Worm (Caenorhabditis elegans): ENCODE data around the gene dpl-1.

Gene dpl-1

ce11 chrII:9178811-9179210 is 9.1 kb downstream of the dpl-1 start:
- no peak for TF ChIP-seq peb-1 (tag; optimal IDR thresholded peaks at IDR 0.05)
- no peak for TF ChIP-seq F13H6.1 (tag; optimal IDR thresholded peaks at IDR 0.05)
- TF ChIP-seq lsy-2 (tag; optimal IDR thresholded peaks at IDR 0.05) = no peak
- no peak for TF ChIP-seq unc-62 (GFP tag; optimal IDR thresholded peaks at IDR 0.05)
- no peak for TF ChIP-seq unc-39 (tag; optimal IDR thresholded peaks at IDR 0.05)
- no peak for TF ChIP-seq egl-27 (tag; optimal IDR thresholded peaks at IDR 0.05)
- TF ChIP-seq ztf-11 (tag; optimal IDR thresholded peaks at IDR 0.05) = no peak

DNA sequence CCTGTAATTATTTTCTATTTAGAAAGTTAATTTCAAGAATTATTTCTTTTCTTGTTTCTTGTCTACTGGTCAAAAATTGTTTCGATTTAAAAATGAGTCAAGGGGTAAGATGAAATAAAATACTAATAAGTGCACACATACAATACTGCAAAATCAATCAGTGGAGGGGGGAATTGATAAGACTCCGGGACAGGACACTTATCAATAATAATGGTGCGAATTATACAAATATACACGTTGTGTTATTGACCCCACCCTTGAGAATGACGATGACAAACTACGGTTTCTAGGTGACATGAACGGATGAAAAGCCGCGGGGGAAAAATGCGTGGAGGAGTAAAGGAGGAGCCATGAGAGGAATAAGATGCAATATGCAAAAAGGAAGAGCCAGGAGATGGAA is 11.4 kb downstream of the dpl-1 start:
- no peak for TF ChIP-seq sma-3 (GFP tag; optimal IDR thresholded peaks at IDR 0.05)
- TF ChIP-seq C34F6.9 (tag; optimal IDR thresholded peaks at IDR 0.05) = no peak
- no peak for TF ChIP-seq alr-1 (tag; optimal IDR thresholded peaks at IDR 0.05)
- peak; percentile 92 for TF ChIP-seq fos-1 (tag; optimal IDR thresholded peaks at IDR 0.05)
- no peak for TF ChIP-seq unc-62 (GFP tag; optimal IDR thresholded peaks at IDR 0.05)
- no peak for TF ChIP-seq sma-9 (GFP tag; optimal IDR thresholded peaks at IDR 0.05)
- no peak for TF ChIP-seq sma-9 (tag; optimal IDR thresholded peaks at IDR 0.05)
- no peak for TF ChIP-seq nhr-25 (tag; optimal IDR thresholded peaks at IDR 0.05)
- TF ChIP-seq aly-2 (tag; optimal IDR thresholded peaks at IDR 0.05) = no peak

DNA sequence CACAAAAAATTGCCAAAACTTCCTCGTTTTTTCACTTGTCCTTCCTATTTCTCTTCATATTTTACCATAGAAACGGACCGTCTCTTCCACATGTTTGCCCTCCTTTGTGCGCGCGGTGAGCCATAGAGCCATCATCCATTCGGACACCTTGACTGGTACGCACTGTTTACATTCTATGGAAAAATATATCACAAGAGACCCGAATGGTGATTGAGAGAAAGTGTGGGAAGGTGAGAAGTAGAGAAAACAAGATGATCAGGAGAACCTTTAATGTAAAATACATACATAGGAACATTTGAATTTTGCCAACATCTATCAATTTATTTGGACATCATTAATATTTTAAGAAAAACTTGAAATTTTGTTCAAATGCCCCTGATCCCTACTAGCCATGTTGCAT is 16.2 kb downstream of the dpl-1 start:
- no peak for TF ChIP-seq nhr-25 (tag; optimal IDR thresholded peaks at IDR 0.05)
- no peak for TF ChIP-seq R02D3.7 (tag; optimal IDR thresholded peaks at IDR 0.05)
- TF ChIP-seq ztf-11 (tag; optimal IDR thresholded peaks at IDR 0.05) = no peak
- TF ChIP-seq nhr-6 (tag; optimal IDR thresholded peaks at IDR 0.05) = no peak
- TF ChIP-seq gmeb-1 (tag; optimal IDR thresholded peaks at IDR 0.05) = no peak
- no peak for TF ChIP-seq egl-27 (tag; optimal IDR thresholded peaks at IDR 0.05)
- TF ChIP-seq sem-4 (tag; optimal IDR thresholded peaks at IDR 0.05) = no peak
- TF ChIP-seq fos-1 (tag; optimal IDR thresholded peaks at IDR 0.05) = no peak
- TF ChIP-seq mbf-1 (tag; optimal IDR thresholded peaks at IDR 0.05) = no peak
- no peak for TF ChIP-seq ztf-1 (GFP tag; conservative IDR thresholded peaks at IDR 0.05)
- no peak for TF ChIP-seq ama-1 (optimal IDR thresholded peaks at IDR 0.05)
- no peak for TF ChIP-seq aly-2 (tag; optimal IDR thresholded peaks at IDR 0.05)
- no peak for TF ChIP-seq crh-2 (tag; optimal IDR thresholded peaks at IDR 0.05)
- no peak for TF ChIP-seq Y55F3AM.14 (GFP tag; optimal IDR thresholded peaks at IDR 0.05)

ce11 chrII:9188380-9188779 is 18.7 kb downstream of the dpl-1 start, which contains the start of gene sym-2:
sym-2 (minus strand) TSS chrII:9188480.
- TF ChIP-seq ceh-82 (tag; optimal IDR thresholded peaks at IDR 0.05) (no peak), blmp-1 (tag; optimal IDR thresholded peaks at IDR 0.05; ENCODE audit: insufficient read depth) (no peak), mab-5 (tag; optimal IDR thresholded peaks at IDR 0.05) (no peak), lin-11 (tag; optimal IDR thresholded peaks at IDR 0.05) (no peak), ama-1 (optimal IDR thresholded peaks at IDR 0.05) (no peak), sma-3 (GFP tag; optimal IDR thresholded peaks at IDR 0.05) (no peak), nhr-11 (tag; optimal IDR thresholded peaks at IDR 0.05) (no peak), sem-4 (tag; optimal IDR thresholded peaks at IDR 0.05) (no peak), nhr-23 (tag; optimal IDR thresholded peaks at IDR 0.05) (no peak), ztf-1 (GFP tag; conservative IDR thresholded peaks at IDR 0.05) (no peak), ztf-4 (tag; optimal IDR thresholded peaks at IDR 0.05) (no peak), sma-9 (GFP tag; optimal IDR thresholded peaks at IDR 0.05) (no peak), sma-9 (tag; optimal IDR thresholded peaks at IDR 0.05) (no peak), nhr-237 (tag; optimal IDR thresholded peaks at IDR 0.05) (no peak), ceh-16 (tag; optimal IDR thresholded peaks at IDR 0.05) (no peak), unc-62 (GFP tag; optimal IDR thresholded peaks at IDR 0.05) (no peak), nhr-21 (tag; optimal IDR thresholded peaks at IDR 0.05) (no peak), alr-1 (tag; optimal IDR thresholded peaks at IDR 0.05) (no peak), ztf-11 (tag; optimal IDR thresholded peaks at IDR 0.05) (no peak), R02D3.7 (tag; optimal IDR thresholded peaks at IDR 0.05) (no peak), lin-13 (GFP tag; optimal IDR thresholded peaks at IDR 0.05) (no peak)

DNA sequence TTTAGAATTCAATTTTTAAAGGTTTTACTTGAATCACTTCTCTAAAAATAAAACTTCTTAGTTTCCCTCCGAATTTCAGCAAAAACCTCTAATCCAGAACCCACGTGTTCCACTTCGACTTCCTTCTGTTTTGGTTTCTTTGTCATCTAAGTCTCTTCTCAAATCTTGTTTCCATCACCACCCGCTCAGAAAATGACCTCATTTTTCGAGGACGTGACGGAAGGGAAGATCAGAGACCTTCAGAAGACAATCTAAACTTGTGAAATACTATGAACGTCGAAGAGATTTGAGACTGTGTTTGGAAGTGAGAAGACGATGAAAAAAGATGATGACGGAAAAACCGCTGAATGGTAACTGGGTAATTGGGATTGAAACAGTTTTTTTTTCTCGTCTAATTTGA is 19.9 kb downstream of the dpl-1 start:
- TF ChIP-seq nhr-77 (tag; optimal IDR thresholded peaks at IDR 0.05) (no peak), ama-1 (optimal IDR thresholded peaks at IDR 0.05) (no peak), egl-27 (tag; optimal IDR thresholded peaks at IDR 0.05) (peak; percentile 15), mab-5 (tag; optimal IDR thresholded peaks at IDR 0.05) (no peak), Y55F3AM.14 (GFP tag; optimal IDR thresholded peaks at IDR 0.05) (no peak), nhr-25 (tag; optimal IDR thresholded peaks at IDR 0.05) (peak; percentile 68), ztf-1 (GFP tag; conservative IDR thresholded peaks at IDR 0.05) (no peak), sma-9 (GFP tag; optimal IDR thresholded peaks at IDR 0.05) (peak; percentile 5), sma-9 (tag; optimal IDR thresholded peaks at IDR 0.05) (no peak)
